Worm (Caenorhabditis elegans): ENCODE measurements around the gene gst-20.
A peak's percentile ranks its signal among the peaks of the same experiment; 100 is the strongest.

The gst-20 gene

ce11 chrII:13640210-13640609, 30.6 kb upstream of the gst-20 start (continued):
- TF ChIP-seq ama-1 (optimal IDR thresholded peaks at IDR 0.05): no peak
- no peak for TF ChIP-seq cey-2 (tag; optimal IDR thresholded peaks at IDR 0.05; ENCODE audit: borderline replicate concordance, insufficient read depth)
- TF ChIP-seq lin-13 (GFP tag; optimal IDR thresholded peaks at IDR 0.05): no peak
- TF ChIP-seq daf-16 (GFP tag; optimal IDR thresholded peaks at IDR 0.05): no peak
- peak; percentile 26 for TF ChIP-seq daf-16 (tag; optimal IDR thresholded peaks at IDR 0.05)
- peak; percentile 35 for TF ChIP-seq dve-1 (tag; optimal IDR thresholded peaks at IDR 0.05; ENCODE audit: insufficient read depth)
- TF ChIP-seq nhr-28 (tag; optimal IDR thresholded peaks at IDR 0.05): peak; percentile 53
- no peak for TF ChIP-seq R02D3.7 (tag; optimal IDR thresholded peaks at IDR 0.05)
- TF ChIP-seq tag-97 (GFP tag; IDR thresholded peaks at IDR 0.05): no peak
- TF ChIP-seq rbr-2 (tag; optimal IDR thresholded peaks at IDR 0.05): no peak
- no peak for TF ChIP-seq ceh-82 (tag; optimal IDR thresholded peaks at IDR 0.05)
- no peak for TF ChIP-seq daf-12 (tag; optimal IDR thresholded peaks at IDR 0.05)
- TF ChIP-seq lin-38 (GFP tag; IDR thresholded peaks at IDR 0.05): no peak
- TF ChIP-seq ctbp-1 (GFP tag; IDR thresholded peaks at IDR 0.05): no peak
- TF ChIP-seq F44E2.7 (GFP tag; IDR thresholded peaks at IDR 0.05): no peak
- no peak for TF ChIP-seq sdz-12 (GFP tag; optimal IDR thresholded peaks at IDR 0.05)
- no peak for TF ChIP-seq skn-1 (tag; optimal IDR thresholded peaks at IDR 0.05)
- no peak for TF ChIP-seq daf-8 (GFP tag; IDR thresholded peaks at IDR 0.05)
- peak; percentile 90 for TF ChIP-seq nhr-48 (tag; optimal IDR thresholded peaks at IDR 0.05)
- no peak for TF ChIP-seq Y105C5A.15 (GFP tag; IDR thresholded peaks at IDR 0.05)
- TF ChIP-seq attf-4 (tag; optimal IDR thresholded peaks at IDR 0.05): no peak
- no peak for TF ChIP-seq ZK337.2 (GFP tag; IDR thresholded peaks at IDR 0.05)
- no peak for TF ChIP-seq nhr-41 (GFP tag; IDR thresholded peaks at IDR 0.05)
- no peak for TF ChIP-seq pqm-1 (tag; optimal IDR thresholded peaks at IDR 0.05)
- TF ChIP-seq gei-8 (GFP tag; optimal IDR thresholded peaks at IDR 0.05): no peak
- no peak for TF ChIP-seq nhr-237 (tag; optimal IDR thresholded peaks at IDR 0.05)
- TF ChIP-seq hlh-30 (tag; optimal IDR thresholded peaks at IDR 0.05; ENCODE audit: insufficient read depth): peak; percentile 79
- TF ChIP-seq mdl-1 (tag; optimal IDR thresholded peaks at IDR 0.05): peak in 1 of 2 experiments; percentile 80
- peak; percentile 36 for TF ChIP-seq mes-2 (tag; optimal IDR thresholded peaks at IDR 0.05; ENCODE audit: poor library complexity, severe bottlenecking)
- no peak for TF ChIP-seq D1046.2 (GFP tag; IDR thresholded peaks at IDR 0.05)
- TF ChIP-seq fos-1 (tag; optimal IDR thresholded peaks at IDR 0.05): no peak
- TF ChIP-seq lin-15B (tag; optimal IDR thresholded peaks at IDR 0.05): no peak
- TF ChIP-seq nhr-76 (tag; optimal IDR thresholded peaks at IDR 0.05): no peak
- no peak for TF ChIP-seq lin-39 (tag; optimal IDR thresholded peaks at IDR 0.05)
- TF ChIP-seq F37D6.2 (tag; optimal IDR thresholded peaks at IDR 0.05): no peak
- no peak for TF ChIP-seq T20F7.1 (GFP tag; optimal IDR thresholded peaks at IDR 0.05)
- TF ChIP-seq F10B5.3 (tag; optimal IDR thresholded peaks at IDR 0.05): no peak
- TF ChIP-seq nhr-25 (tag; optimal IDR thresholded peaks at IDR 0.05; ENCODE audit: borderline replicate concordance, insufficient read depth): no peak
- no peak for TF ChIP-seq egl-43 (GFP tag; IDR thresholded peaks at IDR 0.05)
- TF ChIP-seq ZK546.5 (tag; optimal IDR thresholded peaks at IDR 0.05): no peak
- no peak for TF ChIP-seq spr-1 (tag; optimal IDR thresholded peaks at IDR 0.05)
- TF ChIP-seq dpl-1 (GFP tag; optimal IDR thresholded peaks at IDR 0.05): no peak
- TF ChIP-seq spr-3 (GFP tag; optimal IDR thresholded peaks at IDR 0.05): no peak
- TF ChIP-seq snpc-1.2 (GFP tag; IDR thresholded peaks at IDR 0.05): no peak
- TF ChIP-seq nhr-102 (tag; optimal IDR thresholded peaks at IDR 0.05): no peak
- TF ChIP-seq aha-1 (tag): peak; percentile 53
- TF ChIP-seq Y5F2A.4 (GFP tag; optimal IDR thresholded peaks at IDR 0.05): no peak
- no peak for TF ChIP-seq zfp-3 (GFP tag; conservative IDR thresholded peaks at IDR 0.05)
- no peak for TF ChIP-seq set-16 (GFP tag; IDR thresholded peaks at IDR 0.05)
- no peak for TF ChIP-seq Y48G9A.11 (GFP tag; IDR thresholded peaks at IDR 0.05)
- TF ChIP-seq ceh-28 (tag; optimal IDR thresholded peaks at IDR 0.05): no peak
- TF ChIP-seq tra-1 (GFP tag; IDR thresholded peaks at IDR 0.05): 0 out of 2 replicates have a peak, but pooled peaks have one; percentile 17

All from whole organism, L4 larva.